Fruit fly (Drosophila melanogaster): Measurements from ENCODE around the gene salt.

Gene salt

dm6 chr3R:31721958-31722357, 32.5 kb downstream of the salt start (continued):
- TF ChIP-seq CG15514 (GFP tag; optimal IDR thresholded peaks at IDR 0.05) (peak; percentile 25), zf30C (GFP tag; optimal IDR thresholded peaks at IDR 0.05) (no peak), run (tag; optimal IDR thresholded peaks at IDR 0.05) (no peak), CG6854 (GFP tag; optimal IDR thresholded peaks at IDR 0.05) (no peak), CG31365 (tag; optimal IDR thresholded peaks at IDR 0.05) (peak; percentile 14), prd (optimal IDR thresholded peaks at IDR 0.05) (no peak), prd (GFP tag; IDR thresholded peaks at IDR 0.05) (0 out of 3 replicates have a peak, but pooled peaks have one; percentile 7), p53 (GFP tag; optimal IDR thresholded peaks at IDR 0.05) (no peak), HLH54F (GFP tag; optimal IDR thresholded peaks at IDR 0.05) (no peak), CrebB (tag; optimal IDR thresholded peaks at IDR 0.05) (peak; percentile 32), klu (GFP tag; IDR thresholded peaks at IDR 0.05) (0 out of 2 replicates have a peak, but pooled peaks have one; percentile 8), HmgD (GFP tag; optimal IDR thresholded peaks at IDR 0.05) (no peak), chinmo (GFP tag; IDR thresholded peaks at IDR 0.05; ENCODE audit: partially characterized antibody) (peak; percentile 77; the same call in 1 of the 4 replicates), CG5953 (GFP tag; IDR thresholded peaks at IDR 0.05) (no peak), HmgZ (tag; optimal IDR thresholded peaks at IDR 0.05) (peak; percentile 27), CG34224 (GFP tag; IDR thresholded peaks at IDR 0.05; ENCODE audit: partially characterized antibody) (peak; percentile 27; the same call in 1 of the 3 replicates), Med (GFP tag) (peak; percentile 83), amos (GFP tag; IDR thresholded peaks at IDR 0.05; ENCODE audit: partially characterized antibody) (peak; percentile 4; the same call in 1 of the 2 replicates), sr (GFP tag; IDR thresholded peaks at IDR 0.05) (peak; percentile 85; the same call in 2 of the 3 replicates), CG17912 (GFP tag; optimal IDR thresholded peaks at IDR 0.05) (no peak), jing (GFP tag; optimal IDR thresholded peaks at IDR 0.05) (no peak), CG10209 (GFP tag; optimal IDR thresholded peaks at IDR 0.05) (peak; percentile 32), cg (GFP tag; optimal IDR thresholded peaks at IDR 0.05) (peak; percentile 67), CG12769 (tag; optimal IDR thresholded peaks at IDR 0.05) (peak; percentile 82), CG7963 (GFP tag; IDR thresholded peaks at IDR 0.05; ENCODE audit: partially characterized antibody) (no peak), sob (GFP tag; IDR thresholded peaks at IDR 0.05) (0 out of 2 replicates have a peak, but pooled peaks have one; percentile 23), lola (GFP tag; optimal IDR thresholded peaks at IDR 0.05) (no peak), so (GFP tag; IDR thresholded peaks at IDR 0.05) (peak; percentile 52; the same call in 1 of the 3 replicates), CG2678 (tag; optimal IDR thresholded peaks at IDR 0.05) (peak; percentile 33), odd (GFP tag; optimal IDR thresholded peaks at IDR 0.05) (no peak), tgo (GFP tag; IDR thresholded peaks at IDR 0.05) (0 out of 3 replicates have a peak, but pooled peaks have one; percentile 13), Trl (optimal IDR thresholded peaks at IDR 0.05) (peak; percentile 48 to 57), Trl (GFP tag; optimal IDR thresholded peaks at IDR 0.05) (no peak), NC2β (GFP tag; optimal IDR thresholded peaks at IDR 0.05) (no peak), CG16863 (GFP tag; optimal IDR thresholded peaks at IDR 0.05) (no peak), cato (GFP tag; optimal IDR thresholded peaks at IDR 0.05; ENCODE audit: borderline replicate concordance) (no peak), CG11247 (GFP tag; IDR thresholded peaks at IDR 0.05) (no peak), luna (GFP tag; optimal IDR thresholded peaks at IDR 0.05) (no peak), CG7556 (GFP tag; optimal IDR thresholded peaks at IDR 0.05) (no peak)

- TF ChIP-seq sens (GFP tag) = peak; percentile 32
- TF ChIP-seq Ets65A (GFP tag) = peak; percentile 91
- TF ChIP-seq cwo (GFP tag; optimal IDR thresholded peaks at IDR 0.05) = no peak
- TF ChIP-seq CG2120 (GFP tag; optimal IDR thresholded peaks at IDR 0.05) = peak; percentile 21
- no peak for TF ChIP-seq Bteb2 (GFP tag; optimal IDR thresholded peaks at IDR 0.05)
- peak; percentile 52 for TF ChIP-seq Deaf1 (tag; optimal IDR thresholded peaks at IDR 0.05)
- TF ChIP-seq slbo (GFP tag; IDR thresholded peaks at IDR 0.05) = peak; percentile 5; the same call in 1 of the 2 replicates
Measured at dm6 chr3R:31721466-31721865, 33.0 kb downstream of the salt start.

Measured in whole organism, embryonic.